Fruit fly (Drosophila melanogaster) whole organism, embryonic: ENCODE results near the gene CG6873.

Experiments
- CG13123 ChIP-seq: fragments of 200-800 bp; sonication (Bioruptor generic); optimal IDR thresholded peaks from 2 replicates; lab custom pipeline; 2016; ENCODE audit warnings: missing biosample characterization, missing genetic modification characterization
- CG18619 ChIP-seq: fragments of 200-800 bp; sonication (Bioruptor generic); optimal IDR thresholded peaks from 3 replicates; lab custom pipeline; 2017; ENCODE audit warnings: missing biosample characterization, mild to moderate bottlenecking, missing genetic modification characterization
- CG3995 ChIP-seq: fragments of 200-800 bp; sonication (Bioruptor generic); optimal IDR thresholded peaks from 3 replicates; lab custom pipeline; 2016; ENCODE audit warnings: missing biosample characterization, missing genetic modification characterization
- CG4360 ChIP-seq: fragments of 200-800 bp; sonication (Bioruptor generic); IDR thresholded peaks from 2 replicates; pipeline ENCODE4 v1.3.6; 2022; ENCODE audit warnings: missing biosample characterization, missing genetic modification characterization
- CG9817 ChIP-seq: fragments of 200-800 bp; sonication (Bioruptor generic); optimal IDR thresholded peaks from 2 replicates; lab custom pipeline; 2018; ENCODE audit warnings: missing biosample characterization, mild to moderate bottlenecking, missing genetic modification characterization, moderate library complexity
- Eip74EF ChIP-seq, 2 experiments: fragments of 200-800 bp in 1 of 2; fragments of >200 bp in 1 of 2; sonication (Bioruptor generic) in 1 of 2; optimal IDR thresholded peaks; 2 replicates each; lab custom pipeline; 2017 to 2019; ENCODE audit warnings: missing biosample characterization in 2 of 2, missing genetic modification characterization in 2 of 2, mild to moderate bottlenecking in 1 of 2, moderate library complexity in 1 of 2
- Hey ChIP-seq: fragments of 200-800 bp; sonication (Bioruptor generic); optimal IDR thresholded peaks from 3 replicates; lab custom pipeline; 2018; ENCODE audit warnings: missing biosample characterization, mild to moderate bottlenecking, missing genetic modification characterization
- NK7.1 ChIP-seq: fragments of 200-800 bp; sonication (Bioruptor generic); optimal IDR thresholded peaks from 3 replicates; lab custom pipeline; 2016; ENCODE audit warnings: missing biosample characterization, missing genetic modification characterization
- danr ChIP-seq: fragments of 200-800 bp; sonication (Bioruptor generic); IDR thresholded peaks from 2 replicates; pipeline ENCODE4 v1.3.6; 2022; ENCODE audit warnings: missing biosample characterization, missing genetic modification characterization
- gsb-n ChIP-seq: fragments of 200-800 bp; sonication (Bioruptor generic); optimal IDR thresholded peaks from 3 replicates; lab custom pipeline; 2018; ENCODE audit warnings: missing biosample characterization, mild to moderate bottlenecking, missing genetic modification characterization
- nerfin-1 ChIP-seq: fragments of 200-800 bp; sonication (Bioruptor generic); optimal IDR thresholded peaks from 3 replicates; lab custom pipeline; 2019; ENCODE audit warnings: missing biosample characterization, mild to moderate bottlenecking, missing genetic modification characterization, moderate library complexity
- toy ChIP-seq: fragments of 200-800 bp; sonication (Bioruptor generic); IDR thresholded peaks from 2 replicates; pipeline ENCODE4 v1.3.6; 2022; ENCODE audit warnings: missing biosample characterization, missing genetic modification characterization
- wdn ChIP-seq: fragments of 200-800 bp; sonication (Bioruptor generic); IDR thresholded peaks from 2 replicates; pipeline ENCODE4 v1.3.6; 2022; ENCODE audit warnings: missing biosample characterization, missing genetic modification characterization

DNA sequence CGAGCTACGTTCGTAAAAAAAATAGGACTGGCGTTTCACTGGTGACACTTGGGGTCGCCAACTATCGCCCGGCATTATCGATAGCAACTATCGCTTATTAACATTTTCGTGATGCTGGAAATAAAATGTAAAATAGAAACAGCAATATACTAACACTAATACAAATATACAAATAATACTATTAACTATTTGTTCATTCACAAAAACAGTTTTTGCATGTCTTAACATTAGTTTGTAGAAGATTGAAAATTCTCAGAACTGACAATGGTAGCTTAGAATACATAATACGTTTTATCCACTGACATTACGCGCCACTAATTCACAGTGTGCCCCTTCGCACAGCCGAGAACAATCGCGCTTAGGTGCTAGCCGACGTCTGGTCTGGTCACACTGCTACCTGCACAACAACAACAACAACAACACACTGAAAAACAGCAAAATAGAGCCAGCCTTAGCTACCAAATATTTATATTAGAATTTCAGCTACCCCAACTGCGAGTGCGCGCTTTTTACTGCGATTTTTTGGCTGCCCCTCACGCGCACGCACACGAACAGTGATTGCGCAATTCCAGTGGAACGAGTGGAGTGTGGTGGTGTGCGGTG, 48.5 kb upstream of the CG6873 start, which contains the start of the genes CG6961 and S6KL:
- TF ChIP-seq CG13123: no peak
- no peak for TF ChIP-seq Hey (tag; lab: Kevin White, UChicago)
- TF ChIP-seq NK7.1 (GFP tag; lab: Kevin White, UChicago): no peak
- no peak for TF ChIP-seq danr (GFP tag; lab: Robert Waterston, UW)
- peak; percentile 94 for TF ChIP-seq CG4360 (GFP tag; lab: Robert Waterston, UW)
- no peak for TF ChIP-seq toy
- no peak for TF ChIP-seq gsb-n (tag; lab: Kevin White, UChicago)
- no peak for TF ChIP-seq CG18619 (GFP tag; lab: Kevin White, UChicago)
- TF ChIP-seq Eip74EF (GFP tag; optimal IDR thresholded peaks at IDR 0.05; lab: Kevin White, UChicago): peak in 1 of 2 experiments; percentile 78
- TF ChIP-seq nerfin-1: peak; percentile 31
- peak; percentile 30 for TF ChIP-seq CG9817 (tag; lab: Kevin White, UChicago)
- TF ChIP-seq CG3995: no peak
- no peak for TF ChIP-seq wdn
